Fruit fly (Drosophila melanogaster): ENCODE data around the gene Sr-CIV.

The Sr-CIV gene

dm6 chr2L:3566532-3566931 lies 42.7 kb upstream of the Sr-CIV start (continued):
- TF ChIP-seq sug (tag; optimal IDR thresholded peaks at IDR 0.05) (no peak), Gug (GFP tag; IDR thresholded peaks at IDR 0.05) (no peak), fd3F (GFP tag; optimal IDR thresholded peaks at IDR 0.05) (no peak), CG13296 (GFP tag; optimal IDR thresholded peaks at IDR 0.05) (no peak), Deaf1 (tag; optimal IDR thresholded peaks at IDR 0.05) (no peak), Dip3 (GFP tag; optimal IDR thresholded peaks at IDR 0.05) (no peak), Trl (optimal IDR thresholded peaks at IDR 0.05) (no peak), Trl (GFP tag; optimal IDR thresholded peaks at IDR 0.05) (peak; percentile 29), CG8765 (GFP tag; IDR thresholded peaks at IDR 0.05) (no peak), pnt (GFP tag; optimal IDR thresholded peaks at IDR 0.05) (peak; percentile 50), fru (optimal IDR thresholded peaks at IDR 0.05) (no peak), CG8290 (GFP tag; optimal IDR thresholded peaks at IDR 0.05) (peak; percentile 6), CG8290 (tag; optimal IDR thresholded peaks at IDR 0.05) (no peak), CG4328 (GFP tag; optimal IDR thresholded peaks at IDR 0.05) (no peak), NC2α (GFP tag; optimal IDR thresholded peaks at IDR 0.05) (peak; percentile 8), tgo (GFP tag; IDR thresholded peaks at IDR 0.05) (no peak; the same call in 2 of the 3 replicates), CG3281 (GFP tag; optimal IDR thresholded peaks at IDR 0.05) (no peak), salm (tag; optimal IDR thresholded peaks at IDR 0.05) (no peak), trh (GFP tag; optimal IDR thresholded peaks at IDR 0.05) (no peak), lmd (GFP tag; IDR thresholded peaks at IDR 0.05) (peak; percentile 37; the same call in 1 of the 2 replicates), Rx (GFP tag; IDR thresholded peaks at IDR 0.05) (no peak), Meics (GFP tag; optimal IDR thresholded peaks at IDR 0.05) (no peak), pb (GFP tag; optimal IDR thresholded peaks at IDR 0.05) (no peak), CG34224 (GFP tag; IDR thresholded peaks at IDR 0.05; ENCODE audit: partially characterized antibody) (no peak), en (GFP tag; optimal IDR thresholded peaks at IDR 0.05) (no peak), CG12744 (GFP tag; optimal IDR thresholded peaks at IDR 0.05) (no peak), ERR (GFP tag; optimal IDR thresholded peaks at IDR 0.05) (no peak), CG10366 (GFP tag; IDR thresholded peaks at IDR 0.05) (no peak), H2.0 (GFP tag; IDR thresholded peaks at IDR 0.05) (no peak), HLH4C (GFP tag; IDR thresholded peaks at IDR 0.05; ENCODE audit: partially characterized antibody) (no peak), CG13123 (GFP tag; optimal IDR thresholded peaks at IDR 0.05) (no peak), btn (GFP tag; optimal IDR thresholded peaks at IDR 0.05) (peak; percentile 12), Dref (GFP tag; IDR thresholded peaks at IDR 0.05) (no peak), CkIIα-i1 (GFP tag; IDR thresholded peaks at IDR 0.05) (no peak), Bdp1 (GFP tag; optimal IDR thresholded peaks at IDR 0.05) (peak; percentile 22), sens (GFP tag) (peak; percentile 79), D19B (GFP tag; optimal IDR thresholded peaks at IDR 0.05) (no peak), CG2889 (GFP tag; IDR thresholded peaks at IDR 0.05) (no peak), CG9797 (GFP tag; optimal IDR thresholded peaks at IDR 0.05) (no peak), CG10274 (GFP tag; optimal IDR thresholded peaks at IDR 0.05) (no peak), pros (GFP tag; optimal IDR thresholded peaks at IDR 0.05) (no peak), dmrt11E (tag; optimal IDR thresholded peaks at IDR 0.05) (peak; percentile 79), sc (optimal IDR thresholded peaks at IDR 0.05) (no peak), sc (GFP tag; optimal IDR thresholded peaks at IDR 0.05) (peak; percentile 43), ase (GFP tag; IDR thresholded peaks at IDR 0.05) (no peak), nom (GFP tag; optimal IDR thresholded peaks at IDR 0.05) (peak; percentile 4), CG13424 (tag; optimal IDR thresholded peaks at IDR 0.05) (peak; percentile 14), CG6654 (GFP tag; optimal IDR thresholded peaks at IDR 0.05) (no peak), Optix (GFP tag; IDR thresholded peaks at IDR 0.05) (no peak), CoRest (tag; optimal IDR thresholded peaks at IDR 0.05) (peak; percentile 23), CG1233 (GFP tag; optimal IDR thresholded peaks at IDR 0.05) (peak; percentile 35), ab (GFP tag; optimal IDR thresholded peaks at IDR 0.05) (no peak), sqz (GFP tag; optimal IDR thresholded peaks at IDR 0.05) (no peak), jing (GFP tag; optimal IDR thresholded peaks at IDR 0.05) (peak; percentile 30)

All from whole organism, embryonic.